Fruit fly (Drosophila melanogaster): Measurements from ENCODE around the gene MED6.

The MED6 gene

dm6 chr3R:9747272-9747874 is 21.4 kb downstream of the MED6 start, which contains the start of gene CG12948 (continued):
- TF ChIP-seq CG6854 (GFP tag; optimal IDR thresholded peaks at IDR 0.05), result no peak
- no peak for TF ChIP-seq CG7928 (GFP tag; optimal IDR thresholded peaks at IDR 0.05)
- TF ChIP-seq CG2875 (GFP tag; optimal IDR thresholded peaks at IDR 0.05), result peak; percentile 11
- no peak for TF ChIP-seq CG6813 (GFP tag; optimal IDR thresholded peaks at IDR 0.05)
- peak; percentile 46 for TF ChIP-seq CG4820 (GFP tag; optimal IDR thresholded peaks at IDR 0.05)
- no peak for TF ChIP-seq cas (GFP tag; IDR thresholded peaks at IDR 0.05)
- peak; percentile 3 for TF ChIP-seq fd96Cb (tag; optimal IDR thresholded peaks at IDR 0.05)
- peak; percentile 46 for TF ChIP-seq Ets97D (GFP tag; optimal IDR thresholded peaks at IDR 0.05)
- 0 out of 3 replicates have a peak, but pooled peaks have one; percentile 27 for TF ChIP-seq CG11093 (GFP tag; IDR thresholded peaks at IDR 0.05)
- TF ChIP-seq ewg (GFP tag; optimal IDR thresholded peaks at IDR 0.05), result no peak
- TF ChIP-seq unc-4 (GFP tag; IDR thresholded peaks at IDR 0.05; ENCODE audit: partially characterized antibody), result peak; percentile 94
- TF ChIP-seq CG10209 (GFP tag; optimal IDR thresholded peaks at IDR 0.05), result no peak
- peak; percentile 72 for TF ChIP-seq lilli (GFP tag; optimal IDR thresholded peaks at IDR 0.05)
- TF ChIP-seq CG8944 (GFP tag; optimal IDR thresholded peaks at IDR 0.05), result peak; percentile 21
- peak; percentile 36 for TF ChIP-seq Chrac-16 (GFP tag; optimal IDR thresholded peaks at IDR 0.05)
- peak; percentile 96 for TF ChIP-seq CG34224 (GFP tag; IDR thresholded peaks at IDR 0.05; ENCODE audit: partially characterized antibody)
- TF ChIP-seq D19A (tag; optimal IDR thresholded peaks at IDR 0.05), result no peak
- TF ChIP-seq Trl (optimal IDR thresholded peaks at IDR 0.05), result no peak
- peak; percentile 52 for TF ChIP-seq Trl (GFP tag; optimal IDR thresholded peaks at IDR 0.05)
- TF ChIP-seq CG7963 (GFP tag; IDR thresholded peaks at IDR 0.05; ENCODE audit: partially characterized antibody), result peak; percentile 66; the same call in 2 of the 3 replicates
- TF ChIP-seq CG9609 (GFP tag; optimal IDR thresholded peaks at IDR 0.05), result peak; percentile 18
- TF ChIP-seq Xrp1 (GFP tag; IDR thresholded peaks at IDR 0.05), result peak; percentile 56
- TF ChIP-seq dysf (GFP tag; IDR thresholded peaks at IDR 0.05), result peak; percentile 67; the same call in 2 of the 3 replicates
- no peak for TF ChIP-seq CG8478 (optimal IDR thresholded peaks at IDR 0.05)
- peak; percentile 45 for TF ChIP-seq phol (tag; optimal IDR thresholded peaks at IDR 0.05)
- TF ChIP-seq CG9437 (GFP tag; optimal IDR thresholded peaks at IDR 0.05), result peak; percentile 30
- TF ChIP-seq sob (GFP tag; IDR thresholded peaks at IDR 0.05), result peak; percentile 60
- TF ChIP-seq Dip2 (GFP tag; IDR thresholded peaks at IDR 0.05), result no peak
- TF ChIP-seq CG2116 (GFP tag; optimal IDR thresholded peaks at IDR 0.05), result peak; percentile 57
- no peak for TF ChIP-seq CG6689 (GFP tag; IDR thresholded peaks at IDR 0.05)
- TF ChIP-seq CG1602 (GFP tag; optimal IDR thresholded peaks at IDR 0.05), result peak; percentile 32
- peak; percentile 25 for TF ChIP-seq CG5245 (GFP tag; optimal IDR thresholded peaks at IDR 0.05)
- peak; percentile 32 for TF ChIP-seq BtbVII (GFP tag; optimal IDR thresholded peaks at IDR 0.05)
- no peak for TF ChIP-seq cg (GFP tag; optimal IDR thresholded peaks at IDR 0.05)
- peak; percentile 78; the same call in 2 of the 3 replicates for TF ChIP-seq CG14860 (GFP tag; IDR thresholded peaks at IDR 0.05; ENCODE audit: partially characterized antibody)
- no peak for TF ChIP-seq Asciz (GFP tag; optimal IDR thresholded peaks at IDR 0.05)
- peak; percentile 17 for TF ChIP-seq Nf-YB (GFP tag; optimal IDR thresholded peaks at IDR 0.05)
- peak; percentile 89 for TF ChIP-seq BEAF-32 (GFP tag; optimal IDR thresholded peaks at IDR 0.05)
- peak; percentile 16 for TF ChIP-seq twi (tag; optimal IDR thresholded peaks at IDR 0.05)
- peak; percentile 87; the same call in 2 of the 3 replicates for TF ChIP-seq knrl (GFP tag; IDR thresholded peaks at IDR 0.05; ENCODE audit: partially characterized antibody)
- peak; percentile 79 for TF ChIP-seq HLH4C (GFP tag; IDR thresholded peaks at IDR 0.05; ENCODE audit: partially characterized antibody)
- TF ChIP-seq CG9817 (tag; optimal IDR thresholded peaks at IDR 0.05), result peak; percentile 54
- peak; percentile 55 for TF ChIP-seq Fer2 (tag; optimal IDR thresholded peaks at IDR 0.05)
- TF ChIP-seq Ets65A (GFP tag), result peak; percentile 73
- TF ChIP-seq Bteb2 (GFP tag; optimal IDR thresholded peaks at IDR 0.05), result peak; percentile 16
- no peak for TF ChIP-seq CG30431 (GFP tag; optimal IDR thresholded peaks at IDR 0.05)
- TF ChIP-seq onecut (GFP tag; IDR thresholded peaks at IDR 0.05), result 0 out of 2 replicates have a peak, but pooled peaks have one; percentile 19
- no peak for TF ChIP-seq ham (GFP tag; IDR thresholded peaks at IDR 0.05)
- TF ChIP-seq grau (tag; optimal IDR thresholded peaks at IDR 0.05), result peak; percentile 67
- peak; percentile 22 for TF ChIP-seq dm (GFP tag; optimal IDR thresholded peaks at IDR 0.05)
